Worm (Caenorhabditis elegans) whole organism, late embryonic: ENCODE measurements around the gene sulp-4.

ENCODE experiments used
- F13H6.1 ChIP-seq: sonication (generic microtip); optimal IDR thresholded peaks from 2 replicates; lab custom pipeline; 2016; ENCODE audit warnings: missing genetic modification characterization, missing compliant biosample characterization
- ama-1 ChIP-seq: fragments of 150-350 bp; optimal IDR thresholded peaks from 2 replicates; lab custom pipeline; 2014
- ceh-31 ChIP-seq: sonication (generic microtip); optimal IDR thresholded peaks from 2 replicates; lab custom pipeline; 2016; ENCODE audit warnings: missing genetic modification characterization, missing compliant biosample characterization
- ceh-45 ChIP-seq: fragments of 200-800 bp; sonication (Bioruptor generic); IDR thresholded peaks from 2 replicates; pipeline ENCODE4 v1.3.6; 2022; ENCODE audit warnings: missing genetic modification reagents, missing genetic modification characterization, missing compliant biosample characterization
- ets-4 ChIP-seq: sonication (generic microtip); optimal IDR thresholded peaks from 2 replicates; lab custom pipeline; 2016; ENCODE audit warnings: missing genetic modification characterization, missing compliant biosample characterization
- lin-11 ChIP-seq: fragments of 200-800 bp; sonication (Bioruptor generic); optimal IDR thresholded peaks from 2 replicates; lab custom pipeline; 2018; ENCODE audit warnings: mild to moderate bottlenecking, missing genetic modification characterization, missing compliant biosample characterization
- pha-4 ChIP-seq: fragments of 150-350 bp; optimal IDR thresholded peaks from 2 replicates; lab custom pipeline; 2018; ENCODE audit warnings: missing biosample characterization, missing genetic modification reagents, missing genetic modification characterization
- pqm-1 ChIP-seq: sonication (generic microtip); optimal IDR thresholded peaks from 2 replicates; lab custom pipeline; 2016; ENCODE audit warnings: missing genetic modification characterization, missing compliant biosample characterization
- sox-4 ChIP-seq: sonication (generic microtip); optimal IDR thresholded peaks from 2 replicates; lab custom pipeline; 2017; ENCODE audit warnings: mild to moderate bottlenecking, missing genetic modification characterization, inconsistent platforms, missing compliant biosample characterization

DNA sequence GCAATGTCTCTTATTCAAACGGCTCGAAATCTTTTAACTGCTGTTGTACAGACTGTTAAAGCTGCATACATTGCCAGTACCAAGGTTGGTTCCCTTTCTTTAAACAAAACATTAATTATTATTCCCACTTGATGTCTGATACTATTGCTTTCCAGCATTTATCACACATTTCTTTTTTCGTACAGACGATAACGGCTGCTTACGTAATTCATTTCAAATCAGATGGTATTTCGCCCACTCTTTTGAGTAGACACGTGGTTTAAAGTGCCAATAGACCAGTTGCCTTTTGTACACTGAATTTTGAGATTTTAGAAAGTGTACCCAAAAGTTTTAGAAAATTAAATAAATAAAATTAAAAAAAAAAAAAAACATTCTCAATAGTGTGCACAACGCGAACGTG is 25.8 kb upstream of the sulp-4 start:
- TF ChIP-seq ceh-31 (tag; lab: Kevin White, UChicago) (no peak), sox-4 (tag; lab: Kevin White, UChicago) (no peak), pha-4 (no peak), lin-11 (tag; lab: Kevin White, UChicago) (no peak), ceh-45 (GFP tag; lab: Robert Waterston, UW) (no peak), F13H6.1 (no peak), ama-1 (lab: Kevin White, UChicago) (no peak), ets-4 (no peak), pqm-1 (tag; lab: Kevin White, UChicago) (no peak)
